Worm (Caenorhabditis elegans): ENCODE measurements around the gene nduf-11.

ce11 chrII:11392390-11392789, 47.0 kb upstream of the nduf-11 start:
- TF ChIP-seq hlh-15 (tag; optimal IDR thresholded peaks at IDR 0.05) (no peak), pag-3 (tag; optimal IDR thresholded peaks at IDR 0.05; ENCODE audit: borderline replicate concordance) (no peak), sox-2 (GFP tag; IDR thresholded peaks at IDR 0.05) (no peak), pqm-1 (tag; optimal IDR thresholded peaks at IDR 0.05) (no peak), hlh-6 (tag; optimal IDR thresholded peaks at IDR 0.05) (no peak)

All from whole organism, late embryonic.